Worm (Caenorhabditis elegans) whole organism, early embryonic: ENCODE measurements around the gene smcr-8.
"Not testable (repeated sequence)": the region's sequence is repeated elsewhere in the genome, so short reads cannot be mapped to it uniquely, and the experiment has no call there.

ENCODE experiments used
- ama-1 ChIP-seq: fragments of 150-350 bp; optimal IDR thresholded peaks from 2 replicates; lab custom pipeline; 2014
- ets-7 ChIP-seq: sonication (generic microtip); optimal IDR thresholded peaks from 2 replicates; lab custom pipeline; 2016; ENCODE audit warnings: missing genotype, missing genetic modification characterization, missing compliant biosample characterization
- hmbx-1 ChIP-seq: sonication (generic microtip); optimal IDR thresholded peaks from 2 replicates; lab custom pipeline; 2016; ENCODE audit warnings: mild to moderate bottlenecking, missing genetic modification characterization, missing compliant biosample characterization
- scrt-1 ChIP-seq: fragments of 200-800 bp; sonication (Bioruptor generic); IDR thresholded peaks from 2 replicates; pipeline ENCODE4 v1.3.6; 2022; ENCODE audit warnings: missing genetic modification characterization, missing compliant biosample characterization
- tra-4 ChIP-seq: sonication (generic microtip); optimal IDR thresholded peaks from 2 replicates; lab custom pipeline; 2017; ENCODE audit warnings: missing genetic modification characterization, missing compliant biosample characterization

DNA sequence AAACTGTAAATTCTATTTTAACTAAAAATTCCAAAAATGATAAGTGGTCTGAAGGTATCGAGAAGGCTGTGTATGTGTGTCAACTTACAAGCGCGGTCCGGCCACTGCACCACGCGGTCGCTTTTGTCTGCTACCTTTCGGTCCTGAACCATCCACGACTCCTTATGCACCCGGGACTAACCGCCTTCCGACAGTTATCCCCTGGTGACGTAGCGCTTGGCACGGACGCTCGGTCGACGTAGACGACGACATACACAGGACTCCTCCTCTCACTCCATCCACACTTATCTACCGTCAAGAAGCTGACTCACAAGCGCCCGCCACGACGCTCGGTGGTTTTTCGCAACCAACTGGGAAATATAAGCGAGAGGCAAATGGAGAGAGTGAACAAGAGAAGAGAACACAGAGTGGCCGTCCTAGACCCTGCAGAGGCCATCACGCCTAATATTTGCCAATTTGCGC, 32.2 kb downstream of the smcr-8 start:
- not testable (repeated sequence) for TF ChIP-seq ama-1 (lab: Kevin White, UChicago)
- TF ChIP-seq tra-4 (tag; lab: Kevin White, UChicago) (peak; percentile 83), ets-7 (peak; percentile 85), scrt-1 (GFP tag; lab: Robert Waterston, UW) (peak; percentile 88), hmbx-1 (tag; lab: Kevin White, UChicago) (peak; percentile 69)
